Fruit fly (Drosophila melanogaster) whole organism, embryonic: ENCODE measurements around the gene CG13896.

Experiments used
- ATbp ChIP-seq: fragments of 200-800 bp; sonication (Bioruptor generic); optimal IDR thresholded peaks from 2 replicates; lab custom pipeline; 2017; ENCODE audit warnings: missing biosample characterization, mild to moderate bottlenecking, missing genetic modification characterization, missing genetic modification reagents
- Adf1 ChIP-seq: fragments of 200-800 bp; sonication (Bioruptor generic); IDR thresholded peaks from 2 replicates; pipeline ENCODE4 v1.3.6; 2022; ENCODE audit warnings: missing biosample characterization, missing genetic modification characterization
- Antp ChIP-seq: fragments of 200-800 bp; sonication (Bioruptor generic); optimal IDR thresholded peaks from 3 replicates; lab custom pipeline; 2016; ENCODE audit warnings: missing biosample characterization, missing genetic modification characterization
- Atf6 ChIP-seq: fragments of 200-800 bp; sonication (Bioruptor generic); IDR thresholded peaks from 2 replicates; pipeline ENCODE4 v1.3.6; 2022; ENCODE audit warnings: missing biosample characterization, missing genetic modification characterization
- CG11456 ChIP-seq: fragments of 200-800 bp; sonication (Bioruptor generic); IDR thresholded peaks from 3 replicates; pipeline ENCODE4 v1.3.6; 2022; ENCODE audit warnings: missing biosample characterization, missing genetic modification characterization
- CG12299 ChIP-seq: fragments of 200-800 bp; sonication (Bioruptor generic); optimal IDR thresholded peaks from 2 replicates; lab custom pipeline; 2018; ENCODE audit warnings: missing biosample characterization, mild to moderate bottlenecking, missing genetic modification characterization
- CG1233 ChIP-seq: fragments of 200-800 bp; sonication (Bioruptor generic); optimal IDR thresholded peaks from 4 replicates; lab custom pipeline; 2018; ENCODE audit warnings: missing biosample characterization, mild to moderate bottlenecking, missing genetic modification characterization
- CG12942 ChIP-seq: fragments of 200-800 bp; sonication (Bioruptor generic); optimal IDR thresholded peaks from 3 replicates; lab custom pipeline; 2016; ENCODE audit warnings: missing biosample characterization, missing genetic modification characterization
- CG13775 ChIP-seq: fragments of 200-800 bp; sonication (Bioruptor generic); optimal IDR thresholded peaks from 3 replicates; lab custom pipeline; 2017; ENCODE audit warnings: missing biosample characterization, mild to moderate bottlenecking, missing genetic modification characterization
- CG15011 ChIP-seq: fragments of 200-800 bp; sonication (Bioruptor generic); optimal IDR thresholded peaks from 3 replicates; lab custom pipeline; 2018; ENCODE audit warnings: missing biosample characterization, mild to moderate bottlenecking, missing genetic modification characterization
- CG2202 ChIP-seq: fragments of 200-800 bp; sonication (Bioruptor generic); optimal IDR thresholded peaks from 2 replicates; lab custom pipeline; 2018; ENCODE audit warnings: missing biosample characterization, mild to moderate bottlenecking, missing genetic modification characterization
- CG2678 ChIP-seq: fragments of 200-800 bp; sonication (Bioruptor generic); optimal IDR thresholded peaks from 3 replicates; lab custom pipeline; 2019; ENCODE audit warnings: missing biosample characterization, mild to moderate bottlenecking, missing genetic modification characterization, moderate library complexity
- CG2889 ChIP-seq: fragments of 200-800 bp; sonication (Bioruptor generic); IDR thresholded peaks from 3 replicates; pipeline ENCODE4 v1.3.6; 2022; ENCODE audit warnings: missing biosample characterization, missing genetic modification characterization
- CG3281 ChIP-seq: fragments of 200-800 bp; sonication (Bioruptor generic); optimal IDR thresholded peaks from 3 replicates; lab custom pipeline; 2017; ENCODE audit warnings: missing biosample characterization, mild to moderate bottlenecking, missing genetic modification characterization
- CG33557 ChIP-seq: fragments of 200-800 bp; sonication (Bioruptor generic); optimal IDR thresholded peaks from 2 replicates; lab custom pipeline; 2019; ENCODE audit warnings: missing biosample characterization, mild to moderate bottlenecking, missing genetic modification characterization, moderate library complexity
- CG3838 ChIP-seq: fragments of 200-800 bp; sonication (Bioruptor generic); optimal IDR thresholded peaks from 3 replicates; lab custom pipeline; 2016; ENCODE audit warnings: missing biosample characterization, missing genetic modification characterization
- CG5180 ChIP-seq: fragments of 200-800 bp; sonication (Bioruptor generic); optimal IDR thresholded peaks from 3 replicates; lab custom pipeline; 2017; ENCODE audit warnings: missing biosample characterization, missing genetic modification characterization, mild to moderate bottlenecking, moderate library complexity, missing genetic modification reagents
- CG5245 ChIP-seq: fragments of 200-800 bp; sonication (Bioruptor generic); optimal IDR thresholded peaks from 3 replicates; lab custom pipeline; 2016; ENCODE audit warnings: missing biosample characterization, missing genetic modification characterization
- CG7271 ChIP-seq: fragments of 200-800 bp; sonication (Bioruptor generic); optimal IDR thresholded peaks from 2 replicates; lab custom pipeline; 2018; ENCODE audit warnings: missing biosample characterization, mild to moderate bottlenecking, missing genetic modification characterization, moderate library complexity
- CG8765 ChIP-seq: fragments of 200-800 bp; sonication (Bioruptor generic); IDR thresholded peaks from 2 replicates; pipeline ENCODE4 v1.3.6; 2022; ENCODE audit warnings: missing biosample characterization, missing genetic modification characterization
- CG9215 ChIP-seq: fragments of 200-800 bp; sonication (Bioruptor generic); IDR thresholded peaks from 2 replicates; pipeline ENCODE4 v1.3.6; 2022; ENCODE audit warnings: missing biosample characterization, missing genetic modification characterization
- D ChIP-seq, 2 experiments: fragments of 200-800 bp in 1 of 2; fragments of >200 bp in 1 of 2; sonication (Bioruptor generic) in 1 of 2; optimal IDR thresholded peaks; 2 replicates in 1 of 2; 3 replicates in 1 of 2; lab custom pipeline; 2017; ENCODE audit warnings: mild to moderate bottlenecking in 1 of 2, missing biosample characterization in 1 of 2, missing genetic modification characterization in 1 of 2, missing genetic modification reagents in 1 of 2
- Dbx ChIP-seq: fragments of 200-800 bp; sonication (Bioruptor generic); IDR thresholded peaks from 3 replicates; pipeline ENCODE4 v1.3.6; 2022; ENCODE audit warnings: missing biosample characterization, missing genetic modification characterization
- Dip3 ChIP-seq: fragments of 200-800 bp; sonication (Bioruptor generic); optimal IDR thresholded peaks from 3 replicates; lab custom pipeline; 2016; ENCODE audit warnings: missing biosample characterization, missing genetic modification characterization
- Dref ChIP-seq: fragments of 200-800 bp; sonication (Bioruptor generic); IDR thresholded peaks from 2 replicates; pipeline ENCODE4 v1.3.6; 2022; ENCODE audit warnings: missing biosample characterization, missing genetic modification characterization
- GATAe ChIP-seq: fragments of 200-800 bp; sonication (Bioruptor generic); conservative IDR thresholded peaks from 2 replicates; pipeline ENCODE4 v1.3.6; 2022; ENCODE audit warnings: missing biosample characterization, missing genetic modification characterization
- Mad ChIP-seq: fragments of 200-800 bp; sonication (Bioruptor generic); optimal IDR thresholded peaks from 2 replicates; lab custom pipeline; 2016; ENCODE audit warnings: missing biosample characterization, missing genetic modification characterization
- NC2α ChIP-seq: fragments of 200-800 bp; sonication (Bioruptor generic); optimal IDR thresholded peaks from 2 replicates; lab custom pipeline; 2016; ENCODE audit warnings: missing biosample characterization, missing genetic modification characterization
- Optix ChIP-seq: fragments of 200-800 bp; sonication (Bioruptor generic); IDR thresholded peaks from 3 replicates; pipeline ENCODE4 v1.3.6; 2022; ENCODE audit warnings: missing biosample characterization, missing genetic modification characterization
- PHDP ChIP-seq: fragments of 200-800 bp; sonication (Bioruptor generic); optimal IDR thresholded peaks from 3 replicates; lab custom pipeline; 2018; ENCODE audit warnings: missing biosample characterization, mild to moderate bottlenecking, missing genetic modification characterization, moderate library complexity
- Sox100B ChIP-seq: fragments of 200-800 bp; sonication (Bioruptor generic); optimal IDR thresholded peaks from 3 replicates; lab custom pipeline; 2018; ENCODE audit warnings: missing biosample characterization, mild to moderate bottlenecking, missing genetic modification characterization
- Usf ChIP-seq: fragments of 200-800 bp; sonication (Bioruptor generic); optimal IDR thresholded peaks from 2 replicates; lab custom pipeline; 2017; ENCODE audit warnings: missing genotype, missing biosample characterization, missing genetic modification characterization
- Vsx1 ChIP-seq: fragments of 200-800 bp; sonication (Bioruptor generic); optimal IDR thresholded peaks from 2 replicates; lab custom pipeline; 2017; ENCODE audit warnings: missing biosample characterization, mild to moderate bottlenecking, missing genetic modification characterization, missing genetic modification reagents
- ab ChIP-seq: fragments of 200-800 bp; sonication (Bioruptor generic); optimal IDR thresholded peaks from 2 replicates; lab custom pipeline; 2016; ENCODE audit warnings: missing biosample characterization, missing genetic modification characterization
- btn ChIP-seq: fragments of 200-800 bp; sonication (Bioruptor generic); optimal IDR thresholded peaks from 2 replicates; lab custom pipeline; 2016; ENCODE audit warnings: missing biosample characterization, missing genetic modification characterization
- cas ChIP-seq: fragments of 200-800 bp; sonication (Bioruptor generic); IDR thresholded peaks from 2 replicates; pipeline ENCODE4 v1.3.6; 2022; ENCODE audit warnings: missing biosample characterization, missing genetic modification characterization
- cg ChIP-seq: fragments of 200-800 bp; sonication (Bioruptor generic); optimal IDR thresholded peaks from 3 replicates; lab custom pipeline; 2019; ENCODE audit warnings: missing biosample characterization, mild to moderate bottlenecking, missing genetic modification characterization, moderate library complexity
- chif ChIP-seq, 2 experiments: fragments of 200-800 bp; sonication (Bioruptor generic); optimal IDR thresholded peaks; 3 replicates each; lab custom pipeline; 2016; ENCODE audit warnings: missing biosample characterization in 2 of 2, missing genetic modification characterization in 2 of 2
- ci ChIP-seq: fragments of 200-800 bp; sonication (Bioruptor generic); IDR thresholded peaks from 3 replicates; pipeline ENCODE4 v1.3.6; 2022; ENCODE audit warnings: missing biosample characterization, missing genetic modification characterization
- cwo ChIP-seq: fragments of 200-800 bp; sonication (Bioruptor generic); optimal IDR thresholded peaks from 3 replicates; lab custom pipeline; 2017; ENCODE audit warnings: missing biosample characterization, missing genetic modification characterization, mild to moderate bottlenecking, moderate library complexity, missing genetic modification reagents
- emc ChIP-seq: fragments of 200-800 bp; sonication (Bioruptor generic); optimal IDR thresholded peaks from 2 replicates; lab custom pipeline; 2016; ENCODE audit warnings: missing biosample characterization, missing genetic modification characterization
- gcm2 ChIP-seq: fragments of 200-800 bp; sonication (Bioruptor generic); optimal IDR thresholded peaks from 2 replicates; lab custom pipeline; 2016; ENCODE audit warnings: missing biosample characterization, missing genetic modification characterization
- ham ChIP-seq: fragments of 200-800 bp; sonication (Bioruptor generic); IDR thresholded peaks from 2 replicates; pipeline ENCODE4 v1.3.6; 2022; ENCODE audit warnings: missing biosample characterization, missing genetic modification characterization
- kah ChIP-seq: fragments of 200-800 bp; sonication (Bioruptor generic); optimal IDR thresholded peaks from 2 replicates; lab custom pipeline; 2018; ENCODE audit warnings: missing biosample characterization, mild to moderate bottlenecking, missing genetic modification characterization
- lab ChIP-seq: fragments of 200-800 bp; sonication (Bioruptor generic); optimal IDR thresholded peaks from 3 replicates; lab custom pipeline; 2017; ENCODE audit warnings: missing biosample characterization, missing genetic modification characterization, mild to moderate bottlenecking, moderate library complexity, missing genetic modification reagents
- sisA ChIP-seq: fragments of 200-800 bp; sonication (Bioruptor generic); IDR thresholded peaks from 2 replicates; pipeline ENCODE4 v1.3.6; 2022; ENCODE audit warnings: missing biosample characterization, missing genetic modification characterization
- sob ChIP-seq: fragments of 200-800 bp; sonication (Bioruptor generic); IDR thresholded peaks from 2 replicates; pipeline ENCODE4 v1.3.6; 2022; ENCODE audit warnings: missing biosample characterization, missing genetic modification characterization
- trem ChIP-seq: fragments of 200-800 bp; optimal IDR thresholded peaks from 3 replicates; lab custom pipeline; 2019; ENCODE audit warnings: missing biosample characterization, mild to moderate bottlenecking, missing genetic modification characterization, moderate library complexity
- tx ChIP-seq: fragments of 200-800 bp; sonication (Bioruptor generic); optimal IDR thresholded peaks from 2 replicates; lab custom pipeline; 2016; ENCODE audit warnings: missing biosample characterization, missing genetic modification characterization
- zfh2 ChIP-seq: fragments of 200-800 bp; sonication (Bioruptor generic); optimal IDR thresholded peaks from 2 replicates; lab custom pipeline; 2016; ENCODE audit warnings: missing biosample characterization, missing genetic modification characterization

Gene CG13896

DNA sequence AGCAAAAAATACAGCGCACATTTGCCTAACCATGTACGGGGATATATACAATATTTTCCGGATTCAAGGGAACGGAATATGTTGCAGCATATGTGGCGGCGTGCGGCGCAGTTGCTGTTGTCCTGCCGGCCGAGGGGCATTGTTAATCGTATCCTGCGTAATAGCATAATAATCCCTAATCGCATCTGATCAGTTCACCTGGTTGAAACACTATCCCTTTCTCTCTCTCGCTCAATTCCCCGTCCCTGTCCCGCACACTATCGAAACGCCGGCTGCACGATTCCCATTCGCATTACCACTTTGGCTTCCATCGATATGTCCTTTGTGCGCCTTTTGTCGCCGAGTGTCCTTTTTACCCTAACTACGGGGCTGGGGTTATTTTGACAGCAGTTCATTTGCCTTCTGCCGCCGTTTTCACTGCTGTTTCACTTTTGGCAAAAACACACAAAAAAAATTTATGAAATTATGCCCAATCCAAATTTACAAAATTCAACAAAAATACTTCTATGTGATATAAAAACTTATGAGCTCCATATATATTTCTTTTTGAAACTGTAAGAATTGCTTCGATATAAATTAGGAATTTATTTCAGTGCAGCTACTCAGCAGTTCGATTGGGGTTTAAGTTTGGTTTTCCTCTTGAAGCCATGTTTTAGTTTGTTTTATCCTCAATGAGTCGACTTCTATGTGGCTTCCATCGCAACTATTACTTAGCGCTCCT lies 33.7 kb upstream of the CG13896 start (continued):
- TF ChIP-seq D (optimal IDR thresholded peaks at IDR 0.05; lab: Kevin White, UChicago) (peak; percentile 53), D (GFP tag; optimal IDR thresholded peaks at IDR 0.05; lab: Kevin White, UChicago) (peak; percentile 26), CG2889 (GFP tag; lab: Robert Waterston, UW) (no peak), trem (peak; percentile 60), Vsx1 (GFP tag; lab: Kevin White, UChicago) (no peak), CG7271 (tag; lab: Kevin White, UChicago) (no peak), CG9215 (GFP tag; lab: Robert Waterston, UW) (no peak), ATbp (GFP tag; lab: Kevin White, UChicago) (no peak), Dip3 (GFP tag; lab: Kevin White, UChicago) (no peak), kah (no peak), btn (no peak), CG12942 (no peak), zfh2 (GFP tag; lab: Kevin White, UChicago) (no peak), PHDP (tag; lab: Kevin White, UChicago) (peak; percentile 22), cwo (GFP tag; lab: Kevin White, UChicago) (no peak), Antp (GFP tag; lab: Kevin White, UChicago) (no peak), CG33557 (no peak), CG2202 (tag; lab: Kevin White, UChicago) (peak; percentile 8), Dbx (GFP tag; lab: Robert Waterston, UW) (no peak), CG11456 (GFP tag; lab: Robert Waterston, UW) (no peak), ham (GFP tag; lab: Robert Waterston, UW) (no peak), Atf6 (GFP tag; lab: Robert Waterston, UW) (no peak), tx (GFP tag; lab: Kevin White, UChicago) (no peak), Sox100B (GFP tag; lab: Kevin White, UChicago) (peak; percentile 14), CG3281 (no peak), chif (GFP tag; optimal IDR thresholded peaks at IDR 0.05; lab: Kevin White, UChicago) (peak; percentile 20 to 62), CG2678 (peak; percentile 43), CG8765 (GFP tag; lab: Robert Waterston, UW) (no peak; the same call in 1 of the 2 replicates), Optix (GFP tag; lab: Robert Waterston, UW) (no peak), CG5180 (GFP tag; lab: Kevin White, UChicago) (no peak), Usf (GFP tag; lab: Kevin White, UChicago) (no peak), Mad (GFP tag; lab: Kevin White, UChicago) (peak; percentile 47), CG1233 (GFP tag; lab: Kevin White, UChicago) (no peak), Dref (GFP tag; lab: Robert Waterston, UW) (no peak), CG12299 (tag; lab: Kevin White, UChicago) (no peak), CG15011 (GFP tag; lab: Kevin White, UChicago) (no peak), cg (GFP tag; lab: Kevin White, UChicago) (no peak), NC2α (GFP tag; lab: Kevin White, UChicago) (no peak), CG3838 (GFP tag; lab: Kevin White, UChicago) (no peak), sob (GFP tag; lab: Robert Waterston, UW) (no peak), ab (GFP tag; lab: Kevin White, UChicago) (no peak), CG13775 (GFP tag; lab: Kevin White, UChicago) (peak; percentile 49), cas (GFP tag; lab: Robert Waterston, UW) (no peak), CG5245 (GFP tag; lab: Kevin White, UChicago) (no peak), lab (no peak), GATAe (GFP tag; lab: Robert Waterston, UW) (no peak), emc (GFP tag; lab: Kevin White, UChicago) (no peak), sisA (GFP tag; lab: Robert Waterston, UW) (peak; percentile 51; the same call in 1 of the 2 replicates), ci (GFP tag; lab: Robert Waterston, UW) (0 out of 3 replicates have a peak, but pooled peaks have one; percentile 27), gcm2 (GFP tag; lab: Kevin White, UChicago) (no peak), Adf1 (no peak)
- TF ChIP-seq, all 482 proteins: peak for 133
